Worm (Caenorhabditis elegans): ENCODE results near the gene math-8.

Gene math-8

DNA sequence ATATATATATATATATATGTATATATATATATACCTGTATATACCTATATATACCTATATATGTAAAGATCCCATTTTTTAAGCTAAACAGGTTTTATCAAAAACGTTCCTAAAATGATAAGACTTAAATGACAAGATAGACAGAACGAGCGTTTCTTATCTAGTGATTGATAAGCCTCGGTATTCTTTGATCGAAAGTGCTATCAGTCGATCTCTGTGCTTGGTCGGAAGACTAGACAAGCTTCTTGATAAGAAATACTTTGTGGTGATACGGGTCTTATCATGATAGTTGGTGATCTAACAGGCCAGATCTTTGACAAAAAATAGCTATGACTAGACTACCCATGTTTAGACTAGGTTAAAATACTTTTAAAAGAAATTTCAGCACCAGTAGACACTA, 37.3 kb downstream of the math-8 start (continued):
- TF ChIP-seq Y105C5A.15 (GFP tag; IDR thresholded peaks at IDR 0.05) (no peak), mep-1 (tag; optimal IDR thresholded peaks at IDR 0.05) (no peak), arid-1 (GFP tag; conservative IDR thresholded peaks at IDR 0.05) (no peak), nhr-48 (tag; optimal IDR thresholded peaks at IDR 0.05) (no peak), dve-1 (tag; optimal IDR thresholded peaks at IDR 0.05; ENCODE audit: insufficient read depth) (no peak), pqm-1 (tag; optimal IDR thresholded peaks at IDR 0.05) (peak; percentile 99), gei-8 (GFP tag; optimal IDR thresholded peaks at IDR 0.05) (no peak), ceh-82 (tag; optimal IDR thresholded peaks at IDR 0.05) (no peak), unc-39 (tag; optimal IDR thresholded peaks at IDR 0.05) (no peak), aly-2 (tag; optimal IDR thresholded peaks at IDR 0.05) (no peak), set-16 (GFP tag; IDR thresholded peaks at IDR 0.05) (no peak), F37D6.2 (tag; optimal IDR thresholded peaks at IDR 0.05) (no peak), skn-1 (tag; optimal IDR thresholded peaks at IDR 0.05) (no peak), nhr-25 (tag; optimal IDR thresholded peaks at IDR 0.05; ENCODE audit: borderline replicate concordance, insufficient read depth) (no peak), lin-15B (tag; optimal IDR thresholded peaks at IDR 0.05) (no peak), ama-1 (optimal IDR thresholded peaks at IDR 0.05) (no peak), lim-7 (GFP tag; IDR thresholded peaks at IDR 0.05) (no peak), ztf-7 (tag; optimal IDR thresholded peaks at IDR 0.05) (no peak), spr-3 (GFP tag; optimal IDR thresholded peaks at IDR 0.05) (no peak), mxl-3 (GFP tag; optimal IDR thresholded peaks at IDR 0.05) (peak; percentile 47), Y48G9A.11 (GFP tag; IDR thresholded peaks at IDR 0.05) (no peak), nhr-10 (tag; optimal IDR thresholded peaks at IDR 0.05) (no peak), daf-16 (GFP tag; optimal IDR thresholded peaks at IDR 0.05) (no peak), daf-16 (tag; optimal IDR thresholded peaks at IDR 0.05) (peak; percentile 85), tra-1 (GFP tag; IDR thresholded peaks at IDR 0.05) (peak; percentile 97), dmd-8 (GFP tag; IDR thresholded peaks at IDR 0.05) (no peak), rbr-2 (tag; optimal IDR thresholded peaks at IDR 0.05) (no peak), dmd-9 (GFP tag; IDR thresholded peaks at IDR 0.05) (no peak), madf-5 (GFP tag; IDR thresholded peaks at IDR 0.05) (no peak), ces-1 (GFP tag; optimal IDR thresholded peaks at IDR 0.05) (no peak), nhr-102 (tag; optimal IDR thresholded peaks at IDR 0.05) (no peak), unc-130 (GFP tag; optimal IDR thresholded peaks at IDR 0.05) (no peak), nhr-111 (GFP tag; optimal IDR thresholded peaks at IDR 0.05) (no peak), mxl-2 (GFP tag; conservative IDR thresholded peaks at IDR 0.05) (no peak), daf-12 (tag; optimal IDR thresholded peaks at IDR 0.05) (no peak), lin-1 (GFP tag; IDR thresholded peaks at IDR 0.05) (peak; percentile 97), daf-8 (GFP tag; IDR thresholded peaks at IDR 0.05) (no peak), hif-1 (tag; optimal IDR thresholded peaks at IDR 0.05) (no peak), F10B5.3 (tag; optimal IDR thresholded peaks at IDR 0.05) (no peak), attf-4 (tag; optimal IDR thresholded peaks at IDR 0.05) (no peak), lin-38 (GFP tag; IDR thresholded peaks at IDR 0.05) (no peak), lin-39 (tag; optimal IDR thresholded peaks at IDR 0.05) (no peak), fkh-10 (GFP tag; optimal IDR thresholded peaks at IDR 0.05) (no peak), hmg-1.1 (GFP tag; IDR thresholded peaks at IDR 0.05) (no peak), zag-1 (tag; optimal IDR thresholded peaks at IDR 0.05) (no peak), zip-2 (tag; optimal IDR thresholded peaks at IDR 0.05) (no peak), ceh-62 (tag; optimal IDR thresholded peaks at IDR 0.05) (no peak), ztf-11 (tag; optimal IDR thresholded peaks at IDR 0.05) (no peak), nhr-6 (tag; optimal IDR thresholded peaks at IDR 0.05) (peak; percentile 57), mdl-1 (tag; optimal IDR thresholded peaks at IDR 0.05) (peak in 1 of 2 experiments; percentile 43), Y75B8A.6 (GFP tag; IDR thresholded peaks at IDR 0.05) (no peak), dpl-1 (GFP tag; optimal IDR thresholded peaks at IDR 0.05) (no peak), ZK546.5 (tag; optimal IDR thresholded peaks at IDR 0.05) (no peak), snpc-1.2 (GFP tag; IDR thresholded peaks at IDR 0.05) (no peak)
